Worm (Caenorhabditis elegans): ENCODE measurements around the gene C15F1.1.

DNA sequence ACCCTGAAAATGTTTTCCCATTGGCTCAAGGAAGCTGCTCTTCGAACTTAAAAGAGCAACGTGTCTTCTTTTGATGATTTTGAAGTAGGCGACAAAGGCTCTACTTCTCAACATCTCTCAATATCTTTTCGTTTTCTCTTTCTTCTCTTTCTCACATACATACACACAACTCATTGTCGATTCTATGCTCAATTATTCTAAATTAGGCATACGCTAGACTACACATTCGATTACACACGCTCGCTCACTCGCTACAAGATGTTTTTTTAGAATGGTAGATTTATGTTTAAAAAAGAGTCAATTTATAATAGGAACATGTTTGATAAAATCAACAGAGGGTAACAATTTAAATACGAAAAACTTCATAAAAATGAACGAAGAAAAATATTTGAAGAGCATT is 48.2 kb upstream of the C15F1.1 start:
- TF ChIP-seq ama-1 (optimal IDR thresholded peaks at IDR 0.05) (no peak), ama-1 (GFP tag; optimal IDR thresholded peaks at IDR 0.05) (no peak), dpl-1 (GFP tag; optimal IDR thresholded peaks at IDR 0.05) (no peak), hmg-20 (GFP tag; IDR thresholded peaks at IDR 0.05) (no peak), madf-6 (GFP tag; IDR thresholded peaks at IDR 0.05) (no peak), sptf-2 (GFP tag; optimal IDR thresholded peaks at IDR 0.05) (no peak), somi-1 (GFP tag; optimal IDR thresholded peaks at IDR 0.05) (no peak), F33H1.4 (GFP tag; IDR thresholded peaks at IDR 0.05) (no peak), F52B5.7 (tag; optimal IDR thresholded peaks at IDR 0.05) (no peak), gei-17 (GFP tag; optimal IDR thresholded peaks at IDR 0.05) (no peak), attf-5 (GFP tag; optimal IDR thresholded peaks at IDR 0.05) (no peak), Y53F4B.3 (GFP tag; IDR thresholded peaks at IDR 0.05) (no peak), snpc-4 (GFP tag; optimal IDR thresholded peaks at IDR 0.05) (no peak), snpc-4 (tag; optimal IDR thresholded peaks at IDR 0.05) (no peak)

Data from whole organism, young adult.